Worm (Caenorhabditis elegans): Measurements from ENCODE around the gene rhgf-2.

- TF ChIP-seq elt-3 (tag; optimal IDR thresholded peaks at IDR 0.05) (no peak), nhr-25 (tag; optimal IDR thresholded peaks at IDR 0.05) (no peak), nhr-76 (tag; optimal IDR thresholded peaks at IDR 0.05) (no peak), nhr-28 (tag; optimal IDR thresholded peaks at IDR 0.05) (no peak), pha-4 (tag; optimal IDR thresholded peaks at IDR 0.05) (no peak), snpc-4 (tag; optimal IDR thresholded peaks at IDR 0.05) (no peak), lsy-12 (tag; optimal IDR thresholded peaks at IDR 0.05) (no peak), pqm-1 (tag; optimal IDR thresholded peaks at IDR 0.05) (no peak), lin-39 (tag; optimal IDR thresholded peaks at IDR 0.05) (no peak), ztf-11 (tag; optimal IDR thresholded peaks at IDR 0.05) (no peak), nhr-77 (tag; optimal IDR thresholded peaks at IDR 0.05) (no peak), nhr-237 (tag; optimal IDR thresholded peaks at IDR 0.05) (no peak), ceh-28 (tag; optimal IDR thresholded peaks at IDR 0.05) (no peak)
These were observed 67.2 kb downstream of the rhgf-2 start for ce11 chrII:4167833-4168232.
